Worm (Caenorhabditis elegans) whole organism, L4/young adult: ENCODE results near the gene C28D4.4.

ENCODE experiments used
- dao-5 ChIP-seq: sonication (generic microtip); optimal IDR thresholded peaks from 2 replicates; lab custom pipeline; 2016; ENCODE audit warnings: missing genotype, missing genetic modification characterization, moderate library complexity, missing compliant biosample characterization
- him-1 ChIP-seq: sonication (generic microtip); optimal IDR thresholded peaks from 2 replicates; lab custom pipeline; 2016; ENCODE audit warnings: missing genotype, missing genetic modification reagents, missing genetic modification characterization, missing compliant biosample characterization

DNA sequence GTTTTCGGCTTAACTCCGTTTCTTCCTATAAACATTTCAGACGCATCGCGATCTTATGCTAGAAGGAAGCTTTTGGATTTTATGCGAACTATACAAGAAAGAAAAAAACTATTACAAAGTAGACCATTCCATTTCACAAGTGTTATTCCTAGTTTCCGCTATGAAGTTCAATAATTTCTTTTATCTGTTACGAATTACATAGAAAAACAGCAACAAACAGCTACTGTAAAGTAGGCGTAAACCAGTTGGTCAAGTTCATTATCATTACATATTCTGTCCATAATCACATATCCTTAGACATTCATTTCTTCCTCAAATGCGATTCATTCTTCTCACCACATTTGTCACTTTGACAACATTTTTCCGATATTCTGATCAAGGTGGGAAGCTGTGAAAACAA, 6.6 kb downstream of the C28D4.4 start, which contains the start of gene C28D4.10:
- TF ChIP-seq him-1 (tag; lab: Kevin White, UChicago) (no peak), dao-5 (tag; lab: Kevin White, UChicago) (no peak)
